Worm (Caenorhabditis elegans) whole organism, midembryonic: ENCODE results near the gene str-141.
"Not testable (repeated sequence)": the region's sequence is repeated elsewhere in the genome, so short reads cannot be mapped to it uniquely, and the experiment has no call there.

Experiments
- T22C8.4 ChIP-seq: fragments of 200-800 bp; sonication (Bioruptor generic); IDR thresholded peaks from 2 replicates; pipeline ENCODE4 v1.3.6; 2022; ENCODE audit warnings: missing genetic modification characterization, missing compliant biosample characterization
- cog-1 ChIP-seq: sonication (generic microtip); optimal IDR thresholded peaks from 2 replicates; lab custom pipeline; 2016; ENCODE audit warnings: missing genetic modification characterization, missing compliant biosample characterization
- flt-1 ChIP-seq: fragments of 200-800 bp; sonication (Bioruptor generic); IDR thresholded peaks from 2 replicates; pipeline ENCODE4 v1.3.6; 2022; ENCODE audit warnings: missing genetic modification characterization, missing compliant biosample characterization
- klf-2 ChIP-seq: fragments of 200-800 bp; sonication (Bioruptor generic); conservative IDR thresholded peaks from 2 replicates; pipeline ENCODE4 v1.3.6; 2022; ENCODE audit warnings: missing genetic modification reagents, missing genetic modification characterization, missing compliant biosample characterization
- med-1 ChIP-seq: sonication (generic microtip); optimal IDR thresholded peaks from 2 replicates; lab custom pipeline; 2017; ENCODE audit warnings: missing genetic modification characterization, mild to moderate bottlenecking, missing compliant biosample characterization, antibody characterized with exemption, missing genetic modification reagents; ENCODE audit not compliant: insufficient read depth
- ref-1 ChIP-seq: fragments of 200-800 bp; sonication (Bioruptor generic); conservative IDR thresholded peaks from 2 replicates; pipeline ENCODE4 v1.3.6; 2022; ENCODE audit warnings: missing genetic modification reagents, missing genetic modification characterization, missing compliant biosample characterization
- tab-1 ChIP-seq: fragments of 200-800 bp; sonication (Bioruptor generic); IDR thresholded peaks from 2 replicates; pipeline ENCODE4 v1.3.6; 2022; ENCODE audit warnings: missing genetic modification characterization, missing compliant biosample characterization
- ztf-23 ChIP-seq: fragments of 200-800 bp; sonication (Bioruptor generic); IDR thresholded peaks from 2 replicates; pipeline ENCODE4 v1.3.6; 2022; ENCODE audit warnings: missing genetic modification reagents, missing genetic modification characterization, missing compliant biosample characterization
- ztf-29 ChIP-seq: fragments of 200-800 bp; sonication (Bioruptor generic); IDR thresholded peaks from 2 replicates; pipeline ENCODE4 v1.3.6; 2022; ENCODE audit warnings: missing genetic modification reagents, missing genetic modification characterization, missing compliant biosample characterization

str-141 gene

ce11 chrV:11302698-11303097, 20.9 kb downstream of the str-141 start, which contains the start of gene srh-46:
Gene srh-46, minus strand, starts transcription at chrV:11302886.
- TF ChIP-seq ztf-29 (GFP tag; lab: Robert Waterston, UW) (no peak), med-1 (GFP tag; lab: Kevin White, UChicago) (no peak), flt-1 (GFP tag; lab: Robert Waterston, UW) (no peak), cog-1 (no peak), T22C8.4 (GFP tag; lab: Robert Waterston, UW) (no peak), klf-2 (GFP tag; lab: Robert Waterston, UW) (no peak), ref-1 (no peak), tab-1 (GFP tag; lab: Robert Waterston, UW) (no peak), ztf-23 (GFP tag; lab: Robert Waterston, UW) (no peak)

DNA sequence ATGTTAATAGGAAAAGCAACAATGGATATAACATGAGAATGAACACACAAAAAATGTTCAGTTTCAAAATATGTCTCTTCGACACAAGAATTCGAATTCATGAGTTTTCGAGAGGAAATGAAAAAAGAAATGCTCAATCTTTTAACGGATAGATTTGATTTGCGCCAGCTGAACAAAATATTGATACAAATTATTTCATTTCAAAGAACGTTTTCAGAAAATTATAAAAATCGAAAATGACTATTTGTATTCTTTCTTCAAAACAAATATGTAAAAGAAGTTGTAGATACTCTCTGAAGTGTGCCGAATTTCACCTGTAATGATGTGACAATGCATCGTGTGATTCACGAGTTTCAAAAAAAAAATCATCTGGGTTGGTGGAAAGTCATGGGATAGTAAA, 23.1 kb downstream of the str-141 start, which contains the start of gene srh-47:
Gene srh-47, minus strand, starts transcription at position 101 of the 400 bp plus-strand sequence.
- TF ChIP-seq ztf-23 (GFP tag; lab: Robert Waterston, UW), result no peak
- no peak for TF ChIP-seq tab-1 (GFP tag; lab: Robert Waterston, UW)
- TF ChIP-seq klf-2 (GFP tag; lab: Robert Waterston, UW), result no peak
- TF ChIP-seq med-1 (GFP tag; lab: Kevin White, UChicago), result no peak
- no peak for TF ChIP-seq ztf-29 (GFP tag; lab: Robert Waterston, UW)
- no peak for TF ChIP-seq flt-1 (GFP tag; lab: Robert Waterston, UW)
- no peak for TF ChIP-seq ref-1
- no peak for TF ChIP-seq cog-1
- TF ChIP-seq T22C8.4 (GFP tag; lab: Robert Waterston, UW), result no peak

- TF ChIP-seq cog-1 (no peak), ztf-29 (GFP tag; lab: Robert Waterston, UW) (no peak), med-1 (GFP tag; lab: Kevin White, UChicago) (no peak), tab-1 (GFP tag; lab: Robert Waterston, UW) (no peak), flt-1 (GFP tag; lab: Robert Waterston, UW) (no peak)
Measured at ce11 chrV:11299406-11299805, 24.2 kb downstream of the str-141 start.

DNA sequence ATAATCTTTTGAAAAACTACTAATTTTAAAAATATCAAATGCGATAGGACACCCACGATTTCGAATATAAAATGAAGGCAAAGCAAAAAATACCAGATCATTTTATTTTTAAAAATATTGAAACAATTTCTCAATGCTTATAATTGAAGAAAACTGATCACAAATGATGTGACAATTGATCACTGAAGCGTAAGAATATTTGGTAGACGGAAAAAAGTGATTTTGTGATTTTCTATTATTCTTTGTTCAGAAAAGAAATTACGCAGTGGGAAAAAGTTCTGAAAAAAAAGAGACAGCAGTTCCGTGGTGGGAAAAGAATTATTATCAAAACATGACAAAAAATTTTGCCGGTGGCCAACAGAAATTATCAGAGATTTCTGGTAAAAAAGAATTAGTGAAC, 25.0 kb downstream of the str-141 start, which contains the start of gene T03F7.5:
Gene T03F7.5, minus strand, starts transcription at position 101 of the 400 bp plus-strand sequence.
- TF ChIP-seq klf-2 (GFP tag; lab: Robert Waterston, UW) (no peak), med-1 (GFP tag; lab: Kevin White, UChicago) (no peak), cog-1 (no peak), ref-1 (no peak), ztf-23 (GFP tag; lab: Robert Waterston, UW) (no peak), tab-1 (GFP tag; lab: Robert Waterston, UW) (no peak)

ce11 chrV:11294393-11294792, 29.2 kb downstream of the str-141 start, which contains the start of gene T03F7.6:
Gene T03F7.6, plus strand, starts transcription at chrV:11294693.
- TF ChIP-seq ref-1, result no peak

DNA sequence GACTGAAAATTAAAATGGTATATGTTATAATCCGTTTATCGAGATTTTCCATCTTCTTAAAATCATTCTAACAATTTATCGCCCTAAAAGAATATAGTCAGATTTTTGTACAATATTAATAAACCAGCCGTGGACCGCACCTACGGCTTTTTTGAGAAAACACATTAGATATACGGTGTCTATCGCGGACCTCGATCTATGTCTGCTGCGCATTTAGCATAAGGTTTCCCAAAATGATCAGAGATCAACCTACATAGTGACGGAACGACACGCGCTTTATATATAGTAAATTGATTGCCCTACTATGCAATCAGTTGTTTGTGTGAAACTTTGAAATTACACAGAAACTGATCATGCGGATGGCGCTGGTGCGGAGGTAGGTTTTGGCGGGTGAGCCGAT, 30.9 kb downstream of the str-141 start:
- TF ChIP-seq ztf-23 (GFP tag; lab: Robert Waterston, UW), result no peak
- TF ChIP-seq med-1 (GFP tag; lab: Kevin White, UChicago), result no peak
- no peak for TF ChIP-seq ztf-29 (GFP tag; lab: Robert Waterston, UW)
- TF ChIP-seq tab-1 (GFP tag; lab: Robert Waterston, UW), result no peak
- no peak for TF ChIP-seq klf-2 (GFP tag; lab: Robert Waterston, UW)
- TF ChIP-seq T22C8.4 (GFP tag; lab: Robert Waterston, UW), result no peak
- TF ChIP-seq flt-1 (GFP tag; lab: Robert Waterston, UW), result no peak
- no peak for TF ChIP-seq cog-1
- TF ChIP-seq ref-1, result no peak

ce11 chrV:11290888-11291287, 32.7 kb downstream of the str-141 start, which contains the start of gene C03E10.1:
Gene C03E10.1, plus strand, starts transcription at chrV:11291188.
- TF ChIP-seq flt-1 (GFP tag; lab: Robert Waterston, UW) (no peak), klf-2 (GFP tag; lab: Robert Waterston, UW) (no peak), ref-1 (no peak), cog-1 (no peak), med-1 (GFP tag; lab: Kevin White, UChicago) (no peak), ztf-29 (GFP tag; lab: Robert Waterston, UW) (no peak), T22C8.4 (GFP tag; lab: Robert Waterston, UW) (no peak), ztf-23 (GFP tag; lab: Robert Waterston, UW) (no peak), tab-1 (GFP tag; lab: Robert Waterston, UW) (no peak)

DNA sequence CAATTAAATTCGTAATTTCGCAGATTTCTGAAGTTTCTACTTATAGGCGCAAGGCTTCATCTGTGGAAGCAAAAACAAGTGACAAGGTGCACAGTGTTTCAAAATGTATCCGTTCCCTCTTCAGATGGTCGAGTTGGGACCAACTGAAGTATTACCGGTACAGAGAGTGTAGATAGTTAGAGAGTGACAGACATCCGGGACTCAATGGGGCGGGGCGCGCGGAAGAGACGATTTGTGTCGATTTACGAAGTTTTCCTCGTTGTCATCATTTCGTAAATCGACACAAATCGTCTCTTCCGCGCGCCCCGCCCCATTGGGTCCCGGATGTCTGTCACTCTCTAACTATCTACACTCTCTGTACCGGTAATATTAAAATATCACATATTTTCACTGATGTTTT, 37.5 kb downstream of the str-141 start, which contains the start of gene C03E10.3:
Gene C03E10.3, plus strand, starts transcription at position 301 of the 400 bp plus-strand sequence.
- not testable (repeated sequence) for TF ChIP-seq med-1 (GFP tag; lab: Kevin White, UChicago); ztf-23 (GFP tag; lab: Robert Waterston, UW); klf-2 (GFP tag; lab: Robert Waterston, UW)

ce11 chrV:11282272-11282671, 41.3 kb downstream of the str-141 start, which contains the start of gene gly-20:
Gene gly-20, plus strand, starts transcription at chrV:11282572.
- TF ChIP-seq T22C8.4 (GFP tag; lab: Robert Waterston, UW) (no peak), ref-1 (no peak), ztf-29 (GFP tag; lab: Robert Waterston, UW) (no peak), ztf-23 (GFP tag; lab: Robert Waterston, UW) (no peak), flt-1 (GFP tag; lab: Robert Waterston, UW) (no peak), klf-2 (GFP tag; lab: Robert Waterston, UW) (no peak), med-1 (GFP tag; lab: Kevin White, UChicago) (no peak), cog-1 (no peak), tab-1 (GFP tag; lab: Robert Waterston, UW) (no peak)
